Worm (Caenorhabditis elegans) whole organism, late embryonic: ENCODE data around the gene C14A6.13.

Source experiments
- C38D4.7 ChIP-seq: fragments of 200-800 bp; sonication (Bioruptor generic); optimal IDR thresholded peaks from 2 replicates; lab custom pipeline; 2018; ENCODE audit warnings: mild to moderate bottlenecking, missing genetic modification characterization, moderate library complexity, missing compliant biosample characterization
- F13H6.1 ChIP-seq: sonication (generic microtip); optimal IDR thresholded peaks from 2 replicates; lab custom pipeline; 2016; ENCODE audit warnings: missing genetic modification characterization, missing compliant biosample characterization
- K02D7.2 ChIP-seq: sonication (generic microtip); optimal IDR thresholded peaks from 2 replicates; lab custom pipeline; 2017; ENCODE audit warnings: mild to moderate bottlenecking, missing genetic modification characterization, missing compliant biosample characterization
- ahr-1 ChIP-seq: sonication (generic microtip); optimal IDR thresholded peaks from 2 replicates; lab custom pipeline; 2016; ENCODE audit warnings: missing genetic modification characterization, missing compliant biosample characterization
- ceh-2 ChIP-seq: sonication (generic microtip); optimal IDR thresholded peaks from 2 replicates; lab custom pipeline; 2016; ENCODE audit warnings: missing genotype, missing genetic modification characterization, missing compliant biosample characterization
- ceh-24 ChIP-seq: sonication (generic microtip); optimal IDR thresholded peaks from 2 replicates; lab custom pipeline; 2016; ENCODE audit warnings: mild to moderate bottlenecking, missing genetic modification characterization, missing compliant biosample characterization
- ceh-34 ChIP-seq: sonication (generic microtip); optimal IDR thresholded peaks from 2 replicates; lab custom pipeline; 2016; ENCODE audit warnings: mild to moderate bottlenecking, missing genetic modification characterization, missing compliant biosample characterization
- ceh-45 ChIP-seq: fragments of 200-800 bp; sonication (Bioruptor generic); IDR thresholded peaks from 2 replicates; pipeline ENCODE4 v1.3.6; 2022; ENCODE audit warnings: missing genetic modification reagents, missing genetic modification characterization, missing compliant biosample characterization
- ceh-6 ChIP-seq: fragments of 200-800 bp; sonication (Bioruptor generic); optimal IDR thresholded peaks from 2 replicates; lab custom pipeline; 2018; ENCODE audit warnings: mild to moderate bottlenecking, missing genetic modification characterization, missing compliant biosample characterization
- ceh-9 ChIP-seq: sonication (generic microtip); optimal IDR thresholded peaks from 2 replicates; lab custom pipeline; 2016; ENCODE audit warnings: mild to moderate bottlenecking, missing genetic modification characterization, inconsistent platforms, missing compliant biosample characterization
- che-1 ChIP-seq: sonication (generic microtip); optimal IDR thresholded peaks from 2 replicates; lab custom pipeline; 2016; ENCODE audit warnings: mild to moderate bottlenecking, missing genetic modification characterization, missing compliant biosample characterization
- dve-1 ChIP-seq: sonication (generic microtip); optimal IDR thresholded peaks from 2 replicates; lab custom pipeline; 2017; ENCODE audit warnings: antibody characterized with exemption, mild to moderate bottlenecking, missing genetic modification characterization, missing compliant biosample characterization
- elt-4 ChIP-seq: sonication (generic microtip); optimal IDR thresholded peaks from 2 replicates; lab custom pipeline; 2016; ENCODE audit warnings: missing genetic modification characterization, missing compliant biosample characterization
- ets-4 ChIP-seq: sonication (generic microtip); optimal IDR thresholded peaks from 2 replicates; lab custom pipeline; 2016; ENCODE audit warnings: missing genetic modification characterization, missing compliant biosample characterization
- eyg-1 ChIP-seq: sonication (generic microtip); optimal IDR thresholded peaks from 2 replicates; lab custom pipeline; 2016; ENCODE audit warnings: missing genotype, missing genetic modification characterization, missing compliant biosample characterization
- fkh-6 ChIP-seq: sonication (generic microtip); optimal IDR thresholded peaks from 2 replicates; lab custom pipeline; 2016; ENCODE audit warnings: missing genetic modification characterization, missing compliant biosample characterization
- hlh-15 ChIP-seq: sonication (generic microtip); optimal IDR thresholded peaks from 2 replicates; lab custom pipeline; 2016; ENCODE audit warnings: missing genetic modification characterization, missing compliant biosample characterization
- hlh-30 ChIP-seq: sonication (generic microtip); optimal IDR thresholded peaks from 2 replicates; lab custom pipeline; 2017; ENCODE audit warnings: antibody characterized with exemption, missing genetic modification characterization, missing compliant biosample characterization; ENCODE audit not compliant: insufficient read depth
- hlh-6 ChIP-seq: sonication (generic microtip); optimal IDR thresholded peaks from 2 replicates; lab custom pipeline; 2016; ENCODE audit warnings: missing genotype, missing genetic modification characterization, missing compliant biosample characterization
- hlh-8 ChIP-seq: sonication (generic microtip); optimal IDR thresholded peaks from 2 replicates; lab custom pipeline; 2016; ENCODE audit warnings: missing genotype, missing genetic modification characterization, missing compliant biosample characterization
- lim-6 ChIP-seq: sonication (generic microtip); optimal IDR thresholded peaks from 2 replicates; lab custom pipeline; 2016; ENCODE audit warnings: missing genetic modification characterization, missing compliant biosample characterization
- lin-11 ChIP-seq: fragments of 200-800 bp; sonication (Bioruptor generic); optimal IDR thresholded peaks from 2 replicates; lab custom pipeline; 2018; ENCODE audit warnings: mild to moderate bottlenecking, missing genetic modification characterization, missing compliant biosample characterization
- madf-2 ChIP-seq: sonication (generic microtip); optimal IDR thresholded peaks from 2 replicates; lab custom pipeline; 2017; ENCODE audit warnings: missing genetic modification characterization, missing compliant biosample characterization
- nfya-1 ChIP-seq: sonication (generic microtip); optimal IDR thresholded peaks from 2 replicates; lab custom pipeline; 2017; ENCODE audit warnings: missing genetic modification characterization, mild to moderate bottlenecking, missing compliant biosample characterization, antibody characterized with exemption, moderate library complexity
- nhr-11 ChIP-seq: fragments of 150-350 bp; optimal IDR thresholded peaks from 2 replicates; lab custom pipeline; 2014; ENCODE audit warnings: missing biosample characterization, missing genetic modification characterization
- nhr-232 ChIP-seq: sonication (generic microtip); optimal IDR thresholded peaks from 2 replicates; lab custom pipeline; 2016; ENCODE audit warnings: missing genetic modification characterization, missing compliant biosample characterization
- npax-4 ChIP-seq: sonication (generic microtip); optimal IDR thresholded peaks from 2 replicates; lab custom pipeline; 2016; ENCODE audit warnings: missing genetic modification characterization, missing compliant biosample characterization
- odd-2 ChIP-seq: sonication (generic microtip); optimal IDR thresholded peaks from 2 replicates; lab custom pipeline; 2017; ENCODE audit warnings: antibody characterized with exemption, mild to moderate bottlenecking, missing genetic modification characterization, missing compliant biosample characterization
- pag-3 ChIP-seq: sonication (generic microtip); optimal IDR thresholded peaks from 2 replicates; lab custom pipeline; 2016; ENCODE audit warnings: missing compliant biosample characterization, missing genetic modification characterization, borderline replicate concordance
- pat-9 ChIP-seq: fragments of 200-800 bp; sonication (Bioruptor generic); optimal IDR thresholded peaks from 2 replicates; lab custom pipeline; 2018; ENCODE audit warnings: mild to moderate bottlenecking, missing genetic modification characterization, moderate library complexity, missing compliant biosample characterization
- pax-1 ChIP-seq: fragments of 150-350 bp; optimal IDR thresholded peaks from 2 replicates; lab custom pipeline; 2014; ENCODE audit warnings: missing biosample characterization, missing genetic modification characterization
- sox-2 ChIP-seq: fragments of 200-800 bp; sonication (Bioruptor generic); IDR thresholded peaks from 2 replicates; pipeline ENCODE4 v1.3.6; 2022; ENCODE audit warnings: missing genetic modification reagents, missing genetic modification characterization, missing compliant biosample characterization
- sox-4 ChIP-seq: sonication (generic microtip); optimal IDR thresholded peaks from 2 replicates; lab custom pipeline; 2017; ENCODE audit warnings: mild to moderate bottlenecking, missing genetic modification characterization, inconsistent platforms, missing compliant biosample characterization
- syd-9 ChIP-seq: sonication (generic microtip); optimal IDR thresholded peaks from 2 replicates; lab custom pipeline; 2016; ENCODE audit warnings: mild to moderate bottlenecking, missing genetic modification characterization, moderate library complexity, missing compliant biosample characterization
- tbx-2 ChIP-seq: sonication (generic microtip); optimal IDR thresholded peaks from 2 replicates; lab custom pipeline; 2016; ENCODE audit warnings: missing genetic modification characterization, missing compliant biosample characterization
- unc-55 ChIP-seq: sonication (generic microtip); optimal IDR thresholded peaks from 2 replicates; lab custom pipeline; 2017; ENCODE audit warnings: missing biosample characterization, missing genetic modification reagents, missing genetic modification characterization

C14A6.13 gene

DNA sequence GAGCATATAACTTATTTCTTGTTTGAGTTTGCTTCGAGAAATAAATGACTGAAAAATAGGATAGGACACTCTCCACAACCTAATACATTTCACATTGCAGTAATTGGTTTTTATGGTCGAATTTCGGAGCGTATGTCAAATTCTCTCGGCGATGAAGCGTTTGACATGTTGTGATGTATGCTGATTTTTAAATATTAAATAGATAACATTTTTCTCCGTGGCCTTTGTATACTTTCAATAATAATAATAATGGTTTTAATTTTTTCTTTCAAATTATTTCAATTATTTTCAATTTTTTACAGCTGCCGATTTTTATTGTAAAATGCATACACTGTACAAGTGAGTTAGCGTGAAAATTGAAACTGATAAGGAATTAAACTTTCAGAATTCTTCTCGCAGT lies 15.1 kb downstream of the C14A6.13 start, which contains the start of gene C14A6.3:
Gene C14A6.3, plus strand, starts transcription at position 301 of the 400 bp plus-strand sequence.
- TF ChIP-seq pat-9 (tag; lab: Kevin White, UChicago) (no peak), ahr-1 (tag; lab: Kevin White, UChicago) (no peak), pax-1 (no peak), ceh-24 (tag; lab: Kevin White, UChicago) (no peak), unc-55 (GFP tag; lab: Kevin White, UChicago) (no peak), tbx-2 (no peak), ceh-34 (tag; lab: Kevin White, UChicago) (no peak), sox-4 (tag; lab: Kevin White, UChicago) (no peak), ceh-45 (GFP tag; lab: Robert Waterston, UW) (no peak), hlh-30 (no peak), eyg-1 (tag; lab: Kevin White, UChicago) (no peak), K02D7.2 (tag; lab: Kevin White, UChicago) (no peak), madf-2 (tag; lab: Kevin White, UChicago) (no peak), fkh-6 (no peak), sox-2 (GFP tag; lab: Robert Waterston, UW) (no peak)

- TF ChIP-seq ceh-6 (GFP tag; lab: Kevin White, UChicago) (no peak), elt-4 (no peak), ahr-1 (tag; lab: Kevin White, UChicago) (no peak), nhr-232 (tag; lab: Kevin White, UChicago) (no peak), ceh-9 (no peak), F13H6.1 (tag; lab: Kevin White, UChicago) (no peak), nfya-1 (tag; lab: Kevin White, UChicago) (no peak), pat-9 (tag; lab: Kevin White, UChicago) (no peak), dve-1 (tag; lab: Kevin White, UChicago) (no peak), pax-1 (no peak), C38D4.7 (GFP tag; lab: Kevin White, UChicago) (no peak)
These were observed 16.7 kb downstream of the C14A6.13 start for ce11 chrV:18144442-18144841.

- TF ChIP-seq pax-1 (no peak), odd-2 (tag; lab: Kevin White, UChicago) (no peak)
These were observed 17.7 kb downstream of the C14A6.13 start, which contains the start of gene Y37H2A.14 for ce11 chrV:18143445-18143844. Y37H2A.14 (plus strand) TSS chrV:18143745.

ce11 chrV:18142549-18142948 lies 18.6 kb downstream of the C14A6.13 start, which contains the start of gene Y37H2A.13:
Y37H2A.13 (plus strand) TSS chrV:18142849.
- TF ChIP-seq lin-11 (no peak), lim-6 (tag; lab: Kevin White, UChicago) (no peak), hlh-15 (no peak), pag-3 (tag; lab: Kevin White, UChicago) (no peak), nhr-232 (tag; lab: Kevin White, UChicago) (no peak), ets-4 (tag; lab: Kevin White, UChicago) (no peak), hlh-30 (no peak), hlh-6 (tag; lab: Kevin White, UChicago) (no peak), syd-9 (no peak), che-1 (tag; lab: Kevin White, UChicago) (no peak), ceh-2 (no peak), ceh-34 (tag; lab: Kevin White, UChicago) (no peak), dve-1 (tag; lab: Kevin White, UChicago) (no peak), npax-4 (no peak), nhr-11 (tag; lab: Kevin White, UChicago) (no peak), C38D4.7 (GFP tag; lab: Kevin White, UChicago) (no peak), hlh-8 (no peak)
